Fruit fly (Drosophila melanogaster) whole organism, wandering third instar larva: Measurements from ENCODE around the gene Rat1.

Experiments
- CG32264 ChIP-seq: fragments of 200-800 bp; sonication (Bioruptor generic); optimal IDR thresholded peaks from 2 replicates; lab custom pipeline; 2016; ENCODE audit warnings: missing biosample characterization, missing genetic modification characterization
- HLH106 ChIP-seq: fragments of 200-800 bp; optimal IDR thresholded peaks from 3 replicates; lab custom pipeline; 2019; ENCODE audit warnings: missing biosample characterization, mild to moderate bottlenecking, missing genetic modification characterization, moderate library complexity
- dmrt93B ChIP-seq: fragments of 200-800 bp; sonication (Bioruptor generic); optimal IDR thresholded peaks from 2 replicates; lab custom pipeline; 2018; ENCODE audit warnings: missing biosample characterization, mild to moderate bottlenecking, missing genetic modification characterization
- jim ChIP-seq: fragments of 175-275, 200-325 bp; sonication (Bioruptor generic); optimal IDR thresholded peaks from 2 replicates; lab custom pipeline; 2016; ENCODE audit warnings: missing biosample characterization, mild to moderate bottlenecking, missing genetic modification characterization

- TF ChIP-seq dmrt93B (GFP tag; lab: Kevin White, UChicago): no peak
- TF ChIP-seq CG32264: no peak
- no peak for TF ChIP-seq HLH106 (tag; lab: Kevin White, UChicago)
- TF ChIP-seq jim: no peak
Observed at dm6 chr2L:6868178-6868867, 39.6 kb upstream of the Rat1 start.
